Worm (Caenorhabditis elegans) whole organism, L3 larva: ENCODE data around the gene ncx-10.

Source experiments
- R02D3.7 ChIP-seq: fragments of 150-350 bp; optimal IDR thresholded peaks from 2 replicates; lab custom pipeline; 2014; ENCODE audit warnings: missing biosample characterization, missing genetic modification characterization
- ZK546.5 ChIP-seq: sonication (generic microtip); optimal IDR thresholded peaks from 2 replicates; lab custom pipeline; 2017; ENCODE audit warnings: missing biosample characterization, missing genetic modification characterization
- aly-2 ChIP-seq: fragments of 150-350 bp; optimal IDR thresholded peaks from 2 replicates; lab custom pipeline; 2014; ENCODE audit warnings: missing biosample characterization, missing genetic modification characterization
- ceh-28 ChIP-seq: fragments of 150-350 bp; optimal IDR thresholded peaks from 2 replicates; lab custom pipeline; 2014; ENCODE audit warnings: missing biosample characterization, missing genetic modification reagents, missing genetic modification characterization
- ceh-82 ChIP-seq: fragments of 150-350 bp; optimal IDR thresholded peaks from 2 replicates; lab custom pipeline; 2014; ENCODE audit warnings: missing biosample characterization, missing genetic modification characterization
- ceh-9 ChIP-seq: sonication (generic microtip); optimal IDR thresholded peaks from 2 replicates; lab custom pipeline; 2018; ENCODE audit warnings: missing biosample characterization, missing genetic modification characterization
- daf-12 ChIP-seq: fragments of 150-350 bp; optimal IDR thresholded peaks from 2 replicates; lab custom pipeline; 2014; ENCODE audit warnings: missing biosample characterization, missing genetic modification reagents, missing genetic modification characterization
- elt-1 ChIP-seq: fragments of 150-350 bp; optimal IDR thresholded peaks from 2 replicates; lab custom pipeline; 2014; ENCODE audit warnings: missing biosample characterization, missing genetic modification characterization
- elt-2 ChIP-seq: sonication (generic microtip); optimal IDR thresholded peaks from 2 replicates; lab custom pipeline; 2016; ENCODE audit warnings: missing genetic modification reagents, mild to moderate bottlenecking, missing genetic modification characterization, missing compliant biosample characterization
- eor-1 ChIP-seq, 2 experiments: fragments of 150-350 bp; optimal IDR thresholded peaks; 2 replicates each; lab custom pipeline; 2014 to 2018; ENCODE audit warnings: missing biosample characterization in 2 of 2, missing genetic modification characterization in 2 of 2
- fkh-10 ChIP-seq: sonication (generic microtip); optimal IDR thresholded peaks from 2 replicates; lab custom pipeline; 2017; ENCODE audit warnings: missing biosample characterization, missing genetic modification reagents, missing genetic modification characterization
- fkh-2 ChIP-seq: fragments of 150-350 bp; optimal IDR thresholded peaks from 2 replicates; lab custom pipeline; 2014; ENCODE audit warnings: missing biosample characterization, missing genetic modification reagents, missing genetic modification characterization
- fos-1 ChIP-seq: fragments of 150-350 bp; optimal IDR thresholded peaks from 2 replicates; lab custom pipeline; 2014; ENCODE audit warnings: missing biosample characterization, missing genetic modification characterization
- hmg-11 ChIP-seq: sonication (generic microtip); optimal IDR thresholded peaks from 2 replicates; lab custom pipeline; 2016; ENCODE audit warnings: missing genetic modification characterization, missing compliant biosample characterization
- lin-15B ChIP-seq: fragments of 150-350 bp; optimal IDR thresholded peaks from 2 replicates; lab custom pipeline; 2014; ENCODE audit warnings: missing biosample characterization, missing genetic modification characterization
- lsy-12 ChIP-seq: sonication (generic microtip); optimal IDR thresholded peaks from 2 replicates; lab custom pipeline; 2016; ENCODE audit warnings: mild to moderate bottlenecking, missing genetic modification characterization, missing compliant biosample characterization
- mdl-1 ChIP-seq: fragments of 150-350 bp; optimal IDR thresholded peaks from 2 replicates; lab custom pipeline; 2014; ENCODE audit warnings: missing biosample characterization, missing genetic modification characterization
- mml-1 ChIP-seq: fragments of 150-350 bp; sonication (generic microtip); optimal IDR thresholded peaks from 3 replicates; lab custom pipeline; 2014; ENCODE audit warnings: missing biosample characterization, missing genetic modification characterization
- nfya-1 ChIP-seq: sonication (generic microtip); optimal IDR thresholded peaks from 2 replicates; lab custom pipeline; 2017; ENCODE audit warnings: missing genetic modification characterization, mild to moderate bottlenecking, missing compliant biosample characterization, antibody characterized with exemption, moderate library complexity; ENCODE audit not compliant: insufficient read depth
- nhr-11 ChIP-seq: fragments of 150-350 bp; optimal IDR thresholded peaks from 2 replicates; lab custom pipeline; 2014; ENCODE audit warnings: missing biosample characterization, missing genetic modification characterization
- nhr-12 ChIP-seq: fragments of 150-350 bp; optimal IDR thresholded peaks from 2 replicates; lab custom pipeline; 2014; ENCODE audit warnings: missing biosample characterization, missing genetic modification characterization
- nhr-23 ChIP-seq: fragments of 150-350 bp; optimal IDR thresholded peaks from 2 replicates; lab custom pipeline; 2014; ENCODE audit warnings: missing biosample characterization, missing genetic modification reagents, missing genetic modification characterization
- nhr-25 ChIP-seq: sonication (generic microtip); optimal IDR thresholded peaks from 2 replicates; lab custom pipeline; 2017; ENCODE audit warnings: missing biosample characterization, missing genetic modification characterization
- nhr-43 ChIP-seq: sonication (generic microtip); optimal IDR thresholded peaks from 2 replicates; lab custom pipeline; 2016; ENCODE audit warnings: mild to moderate bottlenecking, missing genetic modification characterization, missing compliant biosample characterization; ENCODE audit not compliant: poor library complexity, severe bottlenecking
- nhr-76 ChIP-seq: fragments of 150-350 bp; sonication (generic microtip); optimal IDR thresholded peaks from 5 replicates; lab custom pipeline; 2014; ENCODE audit warnings: missing biosample characterization, missing genetic modification characterization
- nhr-77 ChIP-seq: fragments of 150-350 bp; optimal IDR thresholded peaks from 2 replicates; lab custom pipeline; 2014; ENCODE audit warnings: missing biosample characterization, missing genetic modification characterization
- pha-4 ChIP-seq: fragments of 150-350 bp; optimal IDR thresholded peaks from 2 replicates; lab custom pipeline; 2014; ENCODE audit warnings: missing biosample characterization, missing genetic modification reagents, missing genetic modification characterization
- pqm-1 ChIP-seq: fragments of 150-350 bp; optimal IDR thresholded peaks from 2 replicates; lab custom pipeline; 2017; ENCODE audit warnings: missing biosample characterization, missing genetic modification characterization, inconsistent platforms
- sea-2 ChIP-seq: fragments of 150-350 bp; sonication (generic microtip); optimal IDR thresholded peaks from 4 replicates; lab custom pipeline; 2014; ENCODE audit warnings: missing biosample characterization, missing genetic modification reagents, missing genetic modification characterization
- snpc-4 ChIP-seq: fragments of 150-350 bp; optimal IDR thresholded peaks from 2 replicates; lab custom pipeline; 2014; ENCODE audit warnings: missing biosample characterization, missing genetic modification characterization
- tbx-2 ChIP-seq: sonication (generic microtip); optimal IDR thresholded peaks from 2 replicates; lab custom pipeline; 2016; ENCODE audit warnings: mild to moderate bottlenecking, missing genetic modification characterization, missing compliant biosample characterization
- unc-62 ChIP-seq: fragments of 150-350 bp; sonication (generic microtip); optimal IDR thresholded peaks from 4 replicates; lab custom pipeline; 2014; ENCODE audit warnings: missing biosample characterization, missing genetic modification reagents, missing genetic modification characterization
- zag-1 ChIP-seq: fragments of 150-350 bp; optimal IDR thresholded peaks from 2 replicates; lab custom pipeline; 2014; ENCODE audit warnings: missing biosample characterization, missing genetic modification characterization
- ztf-11 ChIP-seq: fragments of 150-350 bp; optimal IDR thresholded peaks from 2 replicates; lab custom pipeline; 2014; ENCODE audit warnings: missing biosample characterization, missing genetic modification characterization
- ztf-4 ChIP-seq: fragments of 150-350 bp; optimal IDR thresholded peaks from 2 replicates; lab custom pipeline; 2014; ENCODE audit warnings: missing biosample characterization, missing genetic modification characterization

The ncx-10 gene

DNA sequence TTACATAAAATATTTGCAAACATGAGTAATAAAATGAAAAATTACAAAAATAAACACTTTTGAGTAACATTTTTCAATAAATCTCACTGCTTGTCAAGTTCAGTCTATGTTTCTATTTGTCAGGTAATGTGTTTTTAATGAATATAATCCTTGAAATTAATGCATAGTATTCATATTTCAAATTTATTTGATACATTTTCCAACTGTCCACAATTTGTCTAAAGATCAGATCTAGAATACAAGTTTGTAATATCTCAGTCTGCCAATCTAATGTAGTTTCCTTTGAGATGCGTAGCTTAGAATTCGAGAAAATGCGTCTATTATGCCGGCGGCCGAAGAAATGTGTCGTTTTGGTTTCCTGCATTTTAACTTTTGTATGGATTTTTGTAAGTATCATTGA is 10.7 kb upstream of the ncx-10 start, which contains the start of gene Y97E10B.1:
TSS of gene Y97E10B.1 (plus strand) at position 301 of the 400 bp plus-strand sequence.
- no peak for TF ChIP-seq ceh-28

DNA sequence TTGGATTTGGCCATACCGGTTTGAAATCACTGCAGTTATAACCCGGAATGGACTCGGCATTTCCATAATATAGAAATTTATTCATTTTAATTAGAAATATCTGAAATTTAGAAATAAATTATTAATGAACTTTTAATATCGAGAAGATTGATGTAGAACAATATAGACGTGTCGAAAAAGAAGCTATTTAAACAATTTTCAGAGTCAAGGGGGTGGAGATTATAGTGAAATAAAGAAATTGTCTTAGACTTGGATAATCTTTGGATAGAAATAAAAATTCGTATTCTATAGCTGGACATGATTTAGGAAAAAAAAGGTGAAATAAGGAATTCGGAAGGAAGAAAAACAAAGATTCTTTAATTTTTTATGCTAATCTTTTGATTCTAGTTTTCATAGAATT is 7.4 kb upstream of the ncx-10 start, which contains the start of gene srt-53:
TSS of gene srt-53 (minus strand) at position 101 of the 400 bp plus-strand sequence.
- no peak for TF ChIP-seq lin-15B (tag; lab: Kevin White, UChicago)
- no peak for TF ChIP-seq nhr-23 (tag; lab: Kevin White, UChicago)
- no peak for TF ChIP-seq elt-2 (tag; lab: Kevin White, UChicago)
- no peak for TF ChIP-seq eor-1 (tag; optimal IDR thresholded peaks at IDR 0.05; lab: Kevin White, UChicago)
- no peak for TF ChIP-seq daf-12 (tag; lab: Kevin White, UChicago)
- TF ChIP-seq tbx-2, result no peak
- no peak for TF ChIP-seq ztf-4 (tag; lab: Kevin White, UChicago)
- no peak for TF ChIP-seq fos-1 (tag; lab: Kevin White, UChicago)
- no peak for TF ChIP-seq ceh-28
- TF ChIP-seq mdl-1 (tag; lab: Kevin White, UChicago), result no peak
- TF ChIP-seq nhr-76 (tag; lab: Kevin White, UChicago), result no peak
- no peak for TF ChIP-seq ceh-82 (tag; lab: Kevin White, UChicago)

DNA sequence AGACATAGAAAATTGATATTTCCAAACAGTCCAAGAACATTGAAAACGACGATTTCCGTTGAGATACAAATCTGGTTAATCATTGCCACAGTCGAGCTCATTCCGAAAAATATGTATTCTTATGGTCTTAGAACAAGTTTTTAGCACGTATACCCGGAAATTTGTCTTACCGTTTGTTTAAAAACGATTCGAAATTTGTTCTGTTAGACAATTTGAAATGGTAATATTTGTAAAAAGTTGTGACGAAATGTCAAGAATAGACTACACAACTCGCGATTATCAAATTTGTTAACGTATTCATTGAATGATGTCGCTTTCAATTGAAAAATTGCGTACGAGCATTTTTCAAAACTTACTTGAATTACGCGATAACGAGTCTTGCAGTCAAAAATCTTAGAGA is 4.3 kb upstream of the ncx-10 start, which contains the start of gene srsx-3:
TSS of gene srsx-3 (minus strand) at position 101 of the 400 bp plus-strand sequence.
- no peak for TF ChIP-seq nhr-23 (tag; lab: Kevin White, UChicago)
- no peak for TF ChIP-seq aly-2
- no peak for TF ChIP-seq unc-62
- TF ChIP-seq ceh-28, result no peak
- TF ChIP-seq nhr-12 (tag; lab: Kevin White, UChicago), result no peak
- no peak for TF ChIP-seq hmg-11
- TF ChIP-seq, all 47 proteins: peak for 0

DNA sequence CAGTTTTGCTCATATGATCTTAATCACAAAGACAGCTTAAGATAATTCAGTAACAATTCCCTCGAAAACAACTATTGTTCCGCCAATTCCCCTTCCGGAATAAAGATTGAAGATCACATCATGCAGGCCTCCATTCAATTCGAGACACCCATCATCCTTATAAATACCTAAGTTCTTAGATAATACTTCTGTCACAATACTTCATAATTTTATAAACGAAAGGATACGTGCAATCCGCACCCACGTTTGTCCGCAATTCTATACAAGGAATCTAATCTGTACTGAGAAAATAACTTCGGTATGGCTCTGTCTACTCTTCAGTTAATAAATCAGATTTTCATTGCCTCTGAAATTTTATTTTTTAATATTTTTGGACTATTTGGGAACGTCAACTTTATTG is 4.2 kb downstream of the ncx-10 start, which contains the start of gene srsx-5:
TSS of gene srsx-5 (plus strand) at position 301 of the 400 bp plus-strand sequence.
- TF ChIP-seq nhr-77 (tag; lab: Kevin White, UChicago) (no peak), ZK546.5 (tag; lab: Kevin White, UChicago) (no peak), elt-1 (tag; lab: Kevin White, UChicago) (no peak), ceh-28 (no peak), mml-1 (tag; lab: Kevin White, UChicago) (no peak), daf-12 (tag; lab: Kevin White, UChicago) (no peak), ceh-82 (tag; lab: Kevin White, UChicago) (no peak), ceh-9 (no peak), sea-2 (GFP tag; lab: Kevin White, UChicago) (no peak), elt-2 (tag; lab: Kevin White, UChicago) (no peak), snpc-4 (no peak), ztf-11 (no peak), nhr-12 (tag; lab: Kevin White, UChicago) (no peak), aly-2 (no peak), pqm-1 (tag; lab: Kevin White, UChicago) (no peak), lin-15B (tag; lab: Kevin White, UChicago) (no peak), pha-4 (tag; lab: Kevin White, UChicago) (no peak), nhr-43 (no peak), nhr-11 (tag; lab: Kevin White, UChicago) (no peak)

DNA sequence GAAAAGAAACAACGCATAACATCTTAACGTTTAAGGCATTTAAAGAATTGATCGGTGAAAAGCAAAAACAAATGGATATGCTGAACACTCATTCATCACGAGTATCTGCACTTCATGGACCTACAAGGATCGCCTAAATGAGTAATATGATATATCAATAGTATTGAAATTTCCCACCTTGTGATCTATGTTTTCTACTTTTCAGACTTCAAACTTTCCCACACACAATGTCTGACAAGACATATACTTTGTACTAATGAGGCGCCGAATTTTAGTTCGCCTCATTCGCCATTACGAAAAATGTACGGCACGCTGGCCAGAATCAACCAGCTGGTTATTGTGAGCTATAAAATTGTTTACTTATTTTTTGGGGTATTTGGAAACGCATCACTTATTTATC is 6.1 kb downstream of the ncx-10 start, which contains the start of gene srsx-6:
TSS of gene srsx-6 (plus strand) at position 301 of the 400 bp plus-strand sequence.
- TF ChIP-seq nhr-23 (tag; lab: Kevin White, UChicago) (no peak), nhr-25 (tag; lab: Kevin White, UChicago) (no peak), R02D3.7 (no peak), fkh-10 (GFP tag; lab: Kevin White, UChicago) (no peak), nfya-1 (tag; lab: Kevin White, UChicago) (no peak), nhr-12 (tag; lab: Kevin White, UChicago) (no peak), pha-4 (tag; lab: Kevin White, UChicago) (no peak), nhr-11 (tag; lab: Kevin White, UChicago) (no peak), unc-62 (no peak), sea-2 (GFP tag; lab: Kevin White, UChicago) (no peak), fkh-2 (tag; lab: Kevin White, UChicago) (no peak), nhr-77 (tag; lab: Kevin White, UChicago) (no peak), ztf-4 (tag; lab: Kevin White, UChicago) (no peak), lsy-12 (tag; lab: Kevin White, UChicago) (no peak), zag-1 (tag; lab: Kevin White, UChicago) (no peak)
